Worm (Caenorhabditis elegans) whole organism, mixed stage, embryonic: ENCODE measurements around the gene C52E4.7.

Source experiments
- snpc-4 ChIP-seq: fragments of 150-350 bp; optimal IDR thresholded peaks from 2 replicates; lab custom pipeline; 2014; ENCODE audit warnings: missing biosample characterization, missing genetic modification characterization
- sptf-1 ChIP-seq: sonication (generic microtip); optimal IDR thresholded peaks from 2 replicates; lab custom pipeline; 2017; ENCODE audit warnings: mild to moderate bottlenecking, missing genetic modification characterization, moderate library complexity, missing compliant biosample characterization

- TF ChIP-seq sptf-1 (tag; lab: Kevin White, UChicago) (peak; percentile 35), snpc-4 (tag; lab: Kevin White, UChicago) (no peak)
Observed at ce11 chrV:11982309-11982708, 11.8 kb upstream of the C52E4.7 start, which contains the start of gene rpt-1.
